Fruit fly (Drosophila melanogaster): ENCODE measurements around the gene CG10920.

Gene CG10920

dm6 chrX:7901153-7902038 lies 47.4 kb upstream of the CG10920 start, which contains the start of the genes RpS6 and bys (continued):
- TF ChIP-seq dmrt11E (tag; optimal IDR thresholded peaks at IDR 0.05) (no peak), CG2202 (tag; optimal IDR thresholded peaks at IDR 0.05) (peak; percentile 14), CG5245 (GFP tag; optimal IDR thresholded peaks at IDR 0.05) (peak; percentile 19), en (GFP tag; optimal IDR thresholded peaks at IDR 0.05) (no peak), CG43689 (GFP tag; IDR thresholded peaks at IDR 0.05) (no peak), nerfin-2 (GFP tag; IDR thresholded peaks at IDR 0.05; ENCODE audit: partially characterized antibody) (peak; percentile 73), bigmax (GFP tag; optimal IDR thresholded peaks at IDR 0.05) (peak; percentile 7), CG2120 (GFP tag; optimal IDR thresholded peaks at IDR 0.05) (peak; percentile 62), CG6813 (GFP tag; optimal IDR thresholded peaks at IDR 0.05) (peak; percentile 51), inv (GFP tag; IDR thresholded peaks at IDR 0.05; ENCODE audit: partially characterized antibody) (peak; percentile 77), slou (GFP tag; optimal IDR thresholded peaks at IDR 0.05) (peak; percentile 41), NK7.1 (GFP tag; optimal IDR thresholded peaks at IDR 0.05) (no peak), dmrt99B (tag; optimal IDR thresholded peaks at IDR 0.05) (peak; percentile 19), TFAM (GFP tag; optimal IDR thresholded peaks at IDR 0.05) (no peak), bab2 (GFP tag; optimal IDR thresholded peaks at IDR 0.05) (peak; percentile 36), CG9797 (GFP tag; optimal IDR thresholded peaks at IDR 0.05) (no peak), Dip2 (GFP tag; IDR thresholded peaks at IDR 0.05) (no peak), CG10267 (tag; optimal IDR thresholded peaks at IDR 0.05) (peak; percentile 63), Eip74EF (GFP tag; optimal IDR thresholded peaks at IDR 0.05) (peak in 1 of 2 experiments; percentile 34), YL-1 (GFP tag; optimal IDR thresholded peaks at IDR 0.05) (peak; percentile 63), CG10654 (GFP tag; optimal IDR thresholded peaks at IDR 0.05) (peak; percentile 10), Max (GFP tag; optimal IDR thresholded peaks at IDR 0.05) (peak; percentile 74), bcd (GFP tag; optimal IDR thresholded peaks at IDR 0.05) (peak; percentile 47), hkb (optimal IDR thresholded peaks at IDR 0.05) (no peak), hkb (GFP tag; IDR thresholded peaks at IDR 0.05) (peak; percentile 35; the same call in 1 of the 2 replicates), CG14965 (GFP tag; optimal IDR thresholded peaks at IDR 0.05; ENCODE audit: borderline replicate concordance) (no peak), pan (optimal IDR thresholded peaks at IDR 0.05) (no peak), pan (GFP tag; optimal IDR thresholded peaks at IDR 0.05 in 1 of 2, IDR thresholded peaks at IDR 0.05 in 1 of 2) (peak in 1 of 2 experiments; percentile 65), bowl (GFP tag; IDR thresholded peaks at IDR 0.05) (no peak), hth (optimal IDR thresholded peaks at IDR 0.05) (no peak), Mes4 (GFP tag; optimal IDR thresholded peaks at IDR 0.05) (peak; percentile 64), gro (GFP tag; optimal IDR thresholded peaks at IDR 0.05) (peak; percentile 62), Ravus (GFP tag; IDR thresholded peaks at IDR 0.05) (no peak), Blimp-1 (GFP tag; optimal IDR thresholded peaks at IDR 0.05) (no peak), CG1603 (tag; optimal IDR thresholded peaks at IDR 0.05) (peak; percentile 61), Ada2b (GFP tag; IDR thresholded peaks at IDR 0.05) (peak; percentile 40; the same call in 1 of the 2 replicates), CG34224 (GFP tag; IDR thresholded peaks at IDR 0.05; ENCODE audit: partially characterized antibody) (peak; percentile 70), CG6683 (GFP tag; optimal IDR thresholded peaks at IDR 0.05) (no peak), CG6765 (GFP tag; optimal IDR thresholded peaks at IDR 0.05) (peak; percentile 75), ATbp (GFP tag; optimal IDR thresholded peaks at IDR 0.05) (no peak), Lhr (GFP tag; optimal IDR thresholded peaks at IDR 0.05) (peak; percentile 14), btn (GFP tag; optimal IDR thresholded peaks at IDR 0.05) (no peak), abd-A (tag; optimal IDR thresholded peaks at IDR 0.05) (no peak), CG30403 (GFP tag; optimal IDR thresholded peaks at IDR 0.05) (peak; percentile 68), dan (GFP tag; IDR thresholded peaks at IDR 0.05) (no peak), CG9215 (GFP tag; IDR thresholded peaks at IDR 0.05) (no peak; the same call in 1 of the 2 replicates), CG8388 (GFP tag; optimal IDR thresholded peaks at IDR 0.05) (peak; percentile 20), Elba2 (GFP tag; optimal IDR thresholded peaks at IDR 0.05) (no peak), ci (GFP tag; IDR thresholded peaks at IDR 0.05) (peak; percentile 89)
